ENCODE assay signal across 5 worm cellular contexts in genomic region chrIV:16735957-16736356, ce11.
A peak's percentile ranks its signal among the peaks of the same experiment; 100 is the strongest.
TF ChIP-seq lines count a peak whose summit lies in the region.

TSS of gene Y51H4A.25 (plus strand) at chrIV:16736329.

TF ChIP-seq in whole organism, L1 larva, 84 proteins besides CTCF, POLR2A, EP300 and RAD21:
- no peak for TF ChIP-seq ceh-8 (GFP tag; optimal IDR thresholded peaks at IDR 0.05; lab: Kevin White, UChicago)
- TF ChIP-seq elt-2 (tag; optimal IDR thresholded peaks at IDR 0.05; lab: Kevin White, UChicago), result peak; percentile 47

TF ChIP-seq in whole organism, L2 larva, 48 proteins besides CTCF, POLR2A, EP300 and RAD21:
- TF ChIP-seq fos-1 (tag; optimal IDR thresholded peaks at IDR 0.05; lab: Kevin White, UChicago) (peak; percentile 98), nhr-129 (tag; optimal IDR thresholded peaks at IDR 0.05; lab: Kevin White, UChicago) (no peak)

TF ChIP-seq in whole organism, L3 larva, 47 proteins besides CTCF, POLR2A, EP300 and RAD21:
- TF ChIP-seq pqm-1 (tag; optimal IDR thresholded peaks at IDR 0.05; lab: Kevin White, UChicago) (peak; percentile 63), elt-2 (tag; optimal IDR thresholded peaks at IDR 0.05; lab: Kevin White, UChicago) (peak; percentile 60), hmg-11 (tag; optimal IDR thresholded peaks at IDR 0.05; lab: Kevin White, UChicago) (no peak), pha-4 (tag; optimal IDR thresholded peaks at IDR 0.05; lab: Kevin White, UChicago) (peak; percentile 18)
TF ChIP-seq in whole organism, L3 larva: peak in this region for 3.

TF ChIP-seq in whole organism, L4 larva, 104 proteins besides CTCF, POLR2A, EP300 and RAD21:
- no peak for TF ChIP-seq set-16 (GFP tag; IDR thresholded peaks at IDR 0.05; lab: Robert Waterston, UW)
- no peak for TF ChIP-seq tra-1 (GFP tag; IDR thresholded peaks at IDR 0.05; lab: Robert Waterston, UW)
- TF ChIP-seq R02D3.7 (tag; optimal IDR thresholded peaks at IDR 0.05; lab: Kevin White, UChicago), result no peak
- TF ChIP-seq nhr-42 (GFP tag; IDR thresholded peaks at IDR 0.05; lab: Robert Waterston, UW), result no peak
- peak; percentile 26 for TF ChIP-seq dve-1 (tag; optimal IDR thresholded peaks at IDR 0.05; lab: Kevin White, UChicago; ENCODE audit: insufficient read depth)
- TF ChIP-seq ceh-20 (GFP tag; IDR thresholded peaks at IDR 0.05; lab: Robert Waterston, UW), result no peak
- TF ChIP-seq ZK546.5 (tag; optimal IDR thresholded peaks at IDR 0.05; lab: Kevin White, UChicago), result no peak
- no peak for TF ChIP-seq nhr-11 (tag; optimal IDR thresholded peaks at IDR 0.05; lab: Kevin White, UChicago)
- TF ChIP-seq daf-12 (tag; optimal IDR thresholded peaks at IDR 0.05; lab: Kevin White, UChicago), result no peak
- no peak for TF ChIP-seq egl-43 (GFP tag; IDR thresholded peaks at IDR 0.05; lab: Robert Waterston, UW)
- TF ChIP-seq php-3 (GFP tag; IDR thresholded peaks at IDR 0.05; lab: Robert Waterston, UW), result peak; percentile 59; the same call in 1 of the 2 replicates
- TF ChIP-seq nhr-28 (tag; optimal IDR thresholded peaks at IDR 0.05; lab: Kevin White, UChicago), result peak; percentile 18
- TF ChIP-seq Y105C5A.15 (GFP tag; IDR thresholded peaks at IDR 0.05; lab: Robert Waterston, UW), result no peak
- TF ChIP-seq F26F4.8 (GFP tag; conservative IDR thresholded peaks at IDR 0.05; lab: Robert Waterston, UW), result no peak
- TF ChIP-seq hlh-11 (tag; optimal IDR thresholded peaks at IDR 0.05; lab: Kevin White, UChicago), result no peak
- no peak for TF ChIP-seq mxl-2 (GFP tag; conservative IDR thresholded peaks at IDR 0.05; lab: Robert Waterston, UW)
- no peak for TF ChIP-seq nhr-76 (tag; optimal IDR thresholded peaks at IDR 0.05; lab: Kevin White, UChicago)
- TF ChIP-seq zfp-3 (GFP tag; conservative IDR thresholded peaks at IDR 0.05; lab: Robert Waterston, UW), result no peak
- TF ChIP-seq unc-62 (GFP tag; optimal IDR thresholded peaks at IDR 0.05 in 1 of 2; lab: Kevin White, UChicago), result no peak
- no peak for TF ChIP-seq unc-62 (tag; optimal IDR thresholded peaks at IDR 0.05; lab: Kevin White, UChicago)
- TF ChIP-seq duxl-1 (tag; optimal IDR thresholded peaks at IDR 0.05; lab: Kevin White, UChicago; ENCODE audit: poor library complexity), result no peak
- no peak for TF ChIP-seq nhr-102 (tag; optimal IDR thresholded peaks at IDR 0.05; lab: Kevin White, UChicago)
- TF ChIP-seq pqm-1 (tag; optimal IDR thresholded peaks at IDR 0.05; lab: Kevin White, UChicago), result peak; percentile 85
- TF ChIP-seq attf-4 (tag; optimal IDR thresholded peaks at IDR 0.05; lab: Kevin White, UChicago), result no peak
- no peak for TF ChIP-seq ctbp-1 (GFP tag; IDR thresholded peaks at IDR 0.05; lab: Robert Waterston, UW)
- no peak for TF ChIP-seq unc-130 (GFP tag; optimal IDR thresholded peaks at IDR 0.05; lab: Kevin White, UChicago)
- no peak for TF ChIP-seq daf-16 (GFP tag; optimal IDR thresholded peaks at IDR 0.05; lab: Kevin White, UChicago)
- peak; percentile 66 for TF ChIP-seq daf-16 (tag; optimal IDR thresholded peaks at IDR 0.05; lab: Kevin White, UChicago)

TF ChIP-seq in whole organism, young adult, 124 proteins besides CTCF, POLR2A, EP300 and RAD21:
- TF ChIP-seq unc-130 (GFP tag; optimal IDR thresholded peaks at IDR 0.05; lab: Kevin White, UChicago) (no peak), nhr-80 (tag; optimal IDR thresholded peaks at IDR 0.05; lab: Kevin White, UChicago) (peak; percentile 49), T26A5.8 (tag; optimal IDR thresholded peaks at IDR 0.05; lab: Kevin White, UChicago) (no peak)
